Worm (Caenorhabditis elegans) whole organism, young adult: ENCODE measurements around the gene srh-89.
A peak's percentile ranks its signal among the peaks of the same experiment; 100 is the strongest.

Experiments
- B0336.3 ChIP-seq: fragments of 200-800 bp; sonication (Bioruptor generic); IDR thresholded peaks from 2 replicates; pipeline ENCODE4 v1.3.6; 2022; ENCODE audit warnings: missing genetic modification characterization, missing compliant biosample characterization
- F10E7.11 ChIP-seq: sonication (generic microtip); optimal IDR thresholded peaks from 2 replicates; lab custom pipeline; 2017; ENCODE audit warnings: mild to moderate bottlenecking, missing genetic modification characterization, moderate library complexity, missing compliant biosample characterization
- K12H6.12 ChIP-seq: fragments of 200-800 bp; sonication (Bioruptor generic); optimal IDR thresholded peaks from 2 replicates; lab custom pipeline; 2018; ENCODE audit warnings: mild to moderate bottlenecking, missing genetic modification characterization, missing compliant biosample characterization
- Y56A3A.18 ChIP-seq: fragments of 200-800 bp; sonication (Bioruptor generic); IDR thresholded peaks from 2 replicates; pipeline ENCODE4 v1.3.6; 2022; ENCODE audit warnings: missing genetic modification reagents, missing genetic modification characterization, missing compliant biosample characterization
- Y67H2A.10 ChIP-seq: fragments of 200-800 bp; sonication (Bioruptor generic); conservative IDR thresholded peaks from 2 replicates; pipeline ENCODE4 v1.3.6; 2022; ENCODE audit warnings: missing genetic modification reagents, missing genetic modification characterization, missing compliant biosample characterization
- Y95B8A.8 ChIP-seq: fragments of 200-800 bp; sonication (Bioruptor generic); IDR thresholded peaks from 2 replicates; pipeline ENCODE4 v1.3.6; 2022; ENCODE audit warnings: missing genetic modification reagents, missing genetic modification characterization, missing compliant biosample characterization
- ZK185.1 ChIP-seq: sonication (generic microtip); optimal IDR thresholded peaks from 2 replicates; lab custom pipeline; 2016; ENCODE audit warnings: mild to moderate bottlenecking, missing genetic modification characterization, missing compliant biosample characterization; ENCODE audit not compliant: poor library complexity, severe bottlenecking
- atf-7 ChIP-seq: sonication (generic microtip); optimal IDR thresholded peaks from 2 replicates; lab custom pipeline; 2017; ENCODE audit warnings: mild to moderate bottlenecking, missing genetic modification characterization, missing compliant biosample characterization
- athp-1 ChIP-seq: sonication (generic microtip); optimal IDR thresholded peaks from 2 replicates; lab custom pipeline; 2017; ENCODE audit warnings: mild to moderate bottlenecking, missing genetic modification characterization, missing compliant biosample characterization
- attf-3 ChIP-seq: fragments of 200-800 bp; sonication (Bioruptor generic); conservative IDR thresholded peaks from 2 replicates; pipeline ENCODE4 v1.3.6; 2022; ENCODE audit warnings: missing genetic modification reagents, missing genetic modification characterization, missing compliant biosample characterization
- attf-5 ChIP-seq: fragments of 200-800 bp; sonication (Bioruptor generic); optimal IDR thresholded peaks from 2 replicates; lab custom pipeline; 2018; ENCODE audit warnings: mild to moderate bottlenecking, missing genetic modification characterization, missing compliant biosample characterization
- bed-2 ChIP-seq: fragments of 200-800 bp; sonication (Bioruptor generic); IDR thresholded peaks from 2 replicates; pipeline ENCODE4 v1.3.6; 2022; ENCODE audit warnings: missing genetic modification reagents, missing genetic modification characterization, missing compliant biosample characterization
- ceh-100 ChIP-seq: fragments of 200-800 bp; sonication (Bioruptor generic); IDR thresholded peaks from 2 replicates; pipeline ENCODE4 v1.3.6; 2022; ENCODE audit warnings: missing genetic modification reagents, missing genetic modification characterization, missing compliant biosample characterization
- ceh-27 ChIP-seq: fragments of 200-800 bp; sonication (Bioruptor generic); optimal IDR thresholded peaks from 2 replicates; lab custom pipeline; 2018; ENCODE audit warnings: mild to moderate bottlenecking, missing genetic modification characterization, moderate library complexity, missing compliant biosample characterization
- die-1 ChIP-seq: sonication (generic microtip); optimal IDR thresholded peaks from 2 replicates; lab custom pipeline; 2016; ENCODE audit warnings: missing genotype, mild to moderate bottlenecking, missing genetic modification characterization, missing compliant biosample characterization
- dox-1 ChIP-seq: fragments of 200-800 bp; sonication (Bioruptor generic); IDR thresholded peaks from 2 replicates; pipeline ENCODE4 v1.3.6; 2022; ENCODE audit warnings: missing genetic modification reagents, missing genetic modification characterization, missing compliant biosample characterization
- efl-1 ChIP-seq: fragments of 150-350 bp; optimal IDR thresholded peaks from 2 replicates; lab custom pipeline; 2014; ENCODE audit warnings: missing biosample characterization, missing genetic modification reagents, missing genetic modification characterization
- egrh-3 ChIP-seq: fragments of 200-800 bp; sonication (Bioruptor generic); IDR thresholded peaks from 2 replicates; pipeline ENCODE4 v1.3.6; 2022; ENCODE audit warnings: missing genetic modification reagents, missing genetic modification characterization, missing compliant biosample characterization
- ekl-4 ChIP-seq: fragments of 200-800 bp; sonication (Bioruptor generic); IDR thresholded peaks from 2 replicates; pipeline ENCODE4 v1.3.6; 2022; ENCODE audit warnings: missing genetic modification reagents, missing genetic modification characterization, missing compliant biosample characterization
- him-1 ChIP-seq: sonication (generic microtip); optimal IDR thresholded peaks from 2 replicates; lab custom pipeline; 2016; ENCODE audit warnings: missing genotype, missing genetic modification reagents, missing genetic modification characterization, missing compliant biosample characterization
- hlh-12 ChIP-seq: sonication (generic microtip); optimal IDR thresholded peaks from 2 replicates; lab custom pipeline; 2016; ENCODE audit warnings: missing genetic modification characterization, missing compliant biosample characterization
- hmg-1.2 ChIP-seq: fragments of 200-800 bp; sonication (Bioruptor generic); IDR thresholded peaks from 2 replicates; pipeline ENCODE4 v1.3.6; 2022; ENCODE audit warnings: missing genetic modification reagents, missing genetic modification characterization, missing compliant biosample characterization
- hmg-20 ChIP-seq: fragments of 200-800 bp; sonication (Bioruptor generic); IDR thresholded peaks from 2 replicates; pipeline ENCODE4 v1.3.6; 2022; ENCODE audit warnings: missing genetic modification reagents, missing genetic modification characterization, missing compliant biosample characterization
- lsy-27 ChIP-seq: sonication (generic microtip); optimal IDR thresholded peaks from 2 replicates; lab custom pipeline; 2017; ENCODE audit warnings: missing genetic modification characterization, mild to moderate bottlenecking, missing compliant biosample characterization, antibody characterized with exemption, missing genotype, borderline replicate concordance; ENCODE audit not compliant: insufficient read depth
- madf-8 ChIP-seq: fragments of 200-800 bp; sonication (Bioruptor generic); conservative IDR thresholded peaks from 2 replicates; pipeline ENCODE4 v1.3.6; 2022; ENCODE audit warnings: missing genetic modification reagents, missing genetic modification characterization, missing compliant biosample characterization
- nfya-1 ChIP-seq: sonication (generic microtip); optimal IDR thresholded peaks from 2 replicates; lab custom pipeline; 2017; ENCODE audit warnings: antibody characterized with exemption, missing compliant biosample characterization, missing genetic modification characterization, borderline replicate concordance; ENCODE audit not compliant: insufficient read depth
- nhr-179 ChIP-seq: sonication (generic microtip); optimal IDR thresholded peaks from 2 replicates; lab custom pipeline; 2016; ENCODE audit warnings: mild to moderate bottlenecking, missing genetic modification characterization, missing compliant biosample characterization
- nhr-27 ChIP-seq: fragments of 200-800 bp; sonication (Bioruptor generic); optimal IDR thresholded peaks from 2 replicates; lab custom pipeline; 2018; ENCODE audit warnings: mild to moderate bottlenecking, missing genetic modification characterization, moderate library complexity, missing compliant biosample characterization
- nhr-80 ChIP-seq: sonication (generic microtip); optimal IDR thresholded peaks from 2 replicates; lab custom pipeline; 2016; ENCODE audit warnings: missing genetic modification characterization, missing compliant biosample characterization
- pbrm-1 ChIP-seq: fragments of 200-800 bp; sonication (Bioruptor generic); IDR thresholded peaks from 2 replicates; pipeline ENCODE4 v1.3.6; 2022; ENCODE audit warnings: missing genetic modification reagents, missing genetic modification characterization, missing compliant biosample characterization
- rcor-1 ChIP-seq: fragments of 200-800 bp; sonication (Bioruptor generic); IDR thresholded peaks from 2 replicates; pipeline ENCODE4 v1.3.6; 2022; ENCODE audit warnings: missing genetic modification reagents, missing genetic modification characterization, missing compliant biosample characterization
- rec-8 ChIP-seq, 2 experiments: sonication (generic microtip); optimal IDR thresholded peaks; 2 replicates each; lab custom pipeline; 2016; ENCODE audit warnings: mild to moderate bottlenecking in 2 of 2, missing genetic modification characterization in 2 of 2, missing genetic modification reagents in 2 of 2, missing genotype in 2 of 2, missing biosample characterization in 1 of 2, missing compliant biosample characterization in 1 of 2, moderate library complexity in 1 of 2
- snpc-4 ChIP-seq, 5 experiments: fragments of 150-350 bp in 1 of 5; sonication (generic microtip) in 4 of 5; optimal IDR thresholded peaks; 2 replicates each; lab custom pipeline; 2014 to 2018; ENCODE audit warnings: missing genetic modification characterization in 5 of 5, missing biosample characterization in 3 of 5, antibody characterized with exemption in 2 of 5, mild to moderate bottlenecking in 2 of 5, missing compliant biosample characterization in 2 of 5, missing genotype in 2 of 5, moderate library complexity in 2 of 5, missing genetic modification reagents in 1 of 5
- tlf-1 ChIP-seq: fragments of 200-800 bp; sonication (Bioruptor generic); optimal IDR thresholded peaks from 2 replicates; lab custom pipeline; 2018; ENCODE audit warnings: mild to moderate bottlenecking, missing genetic modification characterization, missing compliant biosample characterization
- xnd-1 ChIP-seq: sonication (generic microtip); optimal IDR thresholded peaks from 2 replicates; lab custom pipeline; 2016; ENCODE audit warnings: missing genotype, missing genetic modification reagents, missing genetic modification characterization, missing compliant biosample characterization
- ztf-18 ChIP-seq: sonication (generic microtip); optimal IDR thresholded peaks from 2 replicates; lab custom pipeline; 2016; ENCODE audit warnings: missing genotype, mild to moderate bottlenecking, missing genetic modification characterization, missing compliant biosample characterization
- ztf-25 ChIP-seq: fragments of 200-800 bp; sonication (Bioruptor generic); IDR thresholded peaks from 2 replicates; pipeline ENCODE4 v1.3.6; 2022; ENCODE audit warnings: missing genetic modification reagents, missing genetic modification characterization, missing compliant biosample characterization

Gene srh-89

ce11 chrV:7476766-7477165 lies 12.2 kb upstream of the srh-89 start, which contains the start of gene srh-125:
Gene srh-125, minus strand, starts transcription at chrV:7476866.
- TF ChIP-seq rec-8 (tag; optimal IDR thresholded peaks at IDR 0.05; lab: Kevin White, UChicago) (no peak), die-1 (tag; lab: Kevin White, UChicago) (no peak), Y56A3A.18 (GFP tag; lab: Robert Waterston, UW) (no peak), hmg-1.2 (GFP tag; lab: Robert Waterston, UW) (no peak), B0336.3 (GFP tag; lab: Robert Waterston, UW) (no peak), nhr-27 (tag; lab: Kevin White, UChicago) (no peak), hlh-12 (tag; lab: Kevin White, UChicago) (no peak), tlf-1 (GFP tag; lab: Kevin White, UChicago) (no peak), dox-1 (GFP tag; lab: Robert Waterston, UW) (no peak), him-1 (no peak), atf-7 (tag; lab: Kevin White, UChicago) (no peak), F10E7.11 (tag; lab: Kevin White, UChicago) (no peak)

- no peak for TF ChIP-seq Y67H2A.10 (GFP tag; lab: Robert Waterston, UW)
- TF ChIP-seq ztf-25 (GFP tag; lab: Robert Waterston, UW), result no peak
These were observed 8.2 kb upstream of the srh-89 start, which contains the start of gene str-28 for ce11 chrV:7472815-7473214. Gene str-28, minus strand, starts transcription at chrV:7472915.

- peak; percentile 68; the same call in 1 of the 2 replicates for TF ChIP-seq pbrm-1 (GFP tag; lab: Robert Waterston, UW)
- TF ChIP-seq hmg-1.2 (GFP tag; lab: Robert Waterston, UW), result peak; percentile 69
- peak; percentile 50 for TF ChIP-seq ZK185.1 (tag; lab: Kevin White, UChicago)
- TF ChIP-seq ztf-18 (tag; lab: Kevin White, UChicago), result peak; percentile 49
- TF ChIP-seq ekl-4, result 0 out of 2 replicates have a peak, but pooled peaks have one; percentile 27
- TF ChIP-seq xnd-1 (tag; lab: Kevin White, UChicago), result peak; percentile 15
- TF ChIP-seq nfya-1 (tag; lab: Kevin White, UChicago), result no peak
- TF ChIP-seq Y67H2A.10 (GFP tag; lab: Robert Waterston, UW), result no peak
- TF ChIP-seq madf-8 (GFP tag; lab: Robert Waterston, UW), result peak; percentile 46
- 0 out of 2 replicates have a peak, but pooled peaks have one; percentile 15 for TF ChIP-seq attf-3 (GFP tag; lab: Robert Waterston, UW)
- TF ChIP-seq attf-5 (GFP tag; lab: Kevin White, UChicago), result peak; percentile 91
- TF ChIP-seq athp-1 (tag; lab: Kevin White, UChicago), result peak; percentile 61
- TF ChIP-seq K12H6.12 (tag; lab: Kevin White, UChicago), result peak; percentile 10
- TF ChIP-seq bed-2, result 0 out of 2 replicates have a peak, but pooled peaks have one; percentile 67
- TF ChIP-seq snpc-4 (GFP tag; optimal IDR thresholded peaks at IDR 0.05; lab: Kevin White, UChicago), result no peak
- TF ChIP-seq snpc-4 (tag; optimal IDR thresholded peaks at IDR 0.05; lab: Kevin White, UChicago), result peak in 1 of 4 experiments; percentile 43
- peak; percentile 60 for TF ChIP-seq nhr-80 (tag; lab: Kevin White, UChicago)
- TF ChIP-seq egrh-3 (GFP tag; lab: Robert Waterston, UW), result 0 out of 2 replicates have a peak, but pooled peaks have one; percentile 34
- 0 out of 2 replicates have a peak, but pooled peaks have one; percentile 27 for TF ChIP-seq ceh-100 (GFP tag; lab: Robert Waterston, UW)
- no peak for TF ChIP-seq Y56A3A.18 (GFP tag; lab: Robert Waterston, UW)
- TF ChIP-seq ceh-27 (GFP tag; lab: Kevin White, UChicago), result peak; percentile 65
- TF ChIP-seq lsy-27 (tag; lab: Kevin White, UChicago), result no peak
- TF ChIP-seq nhr-179 (tag; lab: Kevin White, UChicago), result no peak
- peak; percentile 67 for TF ChIP-seq efl-1 (GFP tag; lab: Kevin White, UChicago)
- TF ChIP-seq Y95B8A.8 (GFP tag; lab: Robert Waterston, UW), result no peak
- TF ChIP-seq rcor-1 (GFP tag; lab: Robert Waterston, UW), result 0 out of 2 replicates have a peak, but pooled peaks have one; percentile 32
- 0 out of 2 replicates have a peak, but pooled peaks have one; percentile 24 for TF ChIP-seq hmg-20 (GFP tag; lab: Robert Waterston, UW)
These were observed 913 bp upstream of the srh-89 start, which contains the start of gene F25E5.1 for ce11 chrV:7465509-7465908. Gene F25E5.1, plus strand, starts transcription at chrV:7465884.
